Fruit fly (Drosophila melanogaster) whole organism, wandering third instar larva: ENCODE data around the gene CG33267.
A peak's percentile ranks its signal among the peaks of the same experiment; 100 is the strongest.

Experiments
- Abd-B ChIP-seq: fragments of >200 bp; optimal IDR thresholded peaks from 2 replicates; lab custom pipeline; 2017; ENCODE audit warnings: missing biosample characterization, missing genetic modification characterization
- CG32264 ChIP-seq: fragments of 200-800 bp; sonication (Bioruptor generic); optimal IDR thresholded peaks from 2 replicates; lab custom pipeline; 2016; ENCODE audit warnings: missing biosample characterization, missing genetic modification characterization
- CG9705 ChIP-seq: fragments of 200-800 bp; sonication (Bioruptor generic); optimal IDR thresholded peaks from 2 replicates; lab custom pipeline; 2018; ENCODE audit warnings: missing biosample characterization, mild to moderate bottlenecking, missing genetic modification characterization
- Dfd ChIP-seq: fragments of >200 bp; optimal IDR thresholded peaks from 2 replicates; lab custom pipeline; 2017; ENCODE audit warnings: missing biosample characterization, missing genetic modification characterization
- GATAd ChIP-seq: sonication (Bioruptor generic); optimal IDR thresholded peaks from 2 replicates; lab custom pipeline; 2016; ENCODE audit warnings: missing biosample characterization, missing genetic modification characterization
- HLH106 ChIP-seq: fragments of 200-800 bp; optimal IDR thresholded peaks from 3 replicates; lab custom pipeline; 2019; ENCODE audit warnings: missing biosample characterization, mild to moderate bottlenecking, missing genetic modification characterization, moderate library complexity
- Hr78 ChIP-seq: fragments of >200 bp; optimal IDR thresholded peaks from 2 replicates; lab custom pipeline; 2017; ENCODE audit warnings: missing biosample characterization, missing genetic modification characterization
- Jra ChIP-seq: sonication (Bioruptor generic); optimal IDR thresholded peaks from 2 replicates; lab custom pipeline; 2016; ENCODE audit warnings: missing biosample characterization, missing genetic modification characterization
- Myc ChIP-seq: fragments of >200 bp; optimal IDR thresholded peaks from 2 replicates; lab custom pipeline; 2017
- Rel ChIP-seq, 2 experiments: fragments of 200-800 bp; sonication (Bioruptor generic) in 1 of 2; optimal IDR thresholded peaks; 2 replicates in 1 of 2; 3 replicates in 1 of 2; lab custom pipeline; 2016 to 2019; ENCODE audit warnings: mild to moderate bottlenecking in 2 of 2, missing biosample characterization in 2 of 2, missing genetic modification characterization in 2 of 2, moderate library complexity in 1 of 2
- br ChIP-seq: fragments of 200-800 bp; sonication (Bioruptor generic); optimal IDR thresholded peaks from 2 replicates; lab custom pipeline; 2016; ENCODE audit warnings: missing biosample characterization, missing genetic modification characterization
- dl ChIP-seq, 2 experiments: fragments of 175-275, 200-275 bp in 1 of 2; fragments of 200-275 bp in 1 of 2; sonication (Bioruptor generic); optimal IDR thresholded peaks; lab custom pipeline; 2018; ENCODE audit warnings: mild to moderate bottlenecking in 2 of 2, missing biosample characterization in 2 of 2, missing genetic modification characterization in 2 of 2, moderate library complexity in 2 of 2; ENCODE audit not compliant: partially characterized antibody in 2 of 2, insufficient read depth in 1 of 2
- dsf ChIP-seq: sonication (Bioruptor generic); optimal IDR thresholded peaks from 2 replicates; lab custom pipeline; 2016; ENCODE audit warnings: missing biosample characterization, missing genetic modification characterization, borderline replicate concordance
- fru ChIP-seq: fragments of 200-800 bp; sonication (Bioruptor generic); optimal IDR thresholded peaks from 3 replicates; lab custom pipeline; 2016; ENCODE audit warnings: missing biosample characterization, mild to moderate bottlenecking, missing genetic modification characterization
- h ChIP-seq: fragments of 200-800 bp; sonication (Bioruptor generic); optimal IDR thresholded peaks from 3 replicates; lab custom pipeline; 2016; ENCODE audit warnings: missing biosample characterization, mild to moderate bottlenecking, missing genetic modification characterization
- jim ChIP-seq: fragments of 175-275, 200-325 bp; sonication (Bioruptor generic); optimal IDR thresholded peaks from 2 replicates; lab custom pipeline; 2016; ENCODE audit warnings: missing biosample characterization, mild to moderate bottlenecking, missing genetic modification characterization
- lola ChIP-seq: fragments of >200 bp; optimal IDR thresholded peaks from 2 replicates; lab custom pipeline; 2017; ENCODE audit warnings: missing biosample characterization, missing genetic modification characterization
- pan ChIP-seq: fragments of >200 bp; optimal IDR thresholded peaks from 2 replicates; lab custom pipeline; 2017
- psq ChIP-seq: fragments of 200-800 bp; sonication (Bioruptor generic); optimal IDR thresholded peaks from 3 replicates; lab custom pipeline; 2017; ENCODE audit warnings: missing biosample characterization, mild to moderate bottlenecking, missing genetic modification characterization, moderate library complexity
- rgr ChIP-seq: fragments of 200-800 bp; sonication (Bioruptor generic); optimal IDR thresholded peaks from 3 replicates; lab custom pipeline; 2016; ENCODE audit warnings: missing biosample characterization, mild to moderate bottlenecking, missing genetic modification characterization
- sv ChIP-seq: fragments of 200-800 bp; sonication (Bioruptor generic); optimal IDR thresholded peaks from 3 replicates; lab custom pipeline; 2016; ENCODE audit warnings: missing biosample characterization, missing genetic modification characterization
- tai ChIP-seq: sonication (Bioruptor generic); optimal IDR thresholded peaks from 2 replicates; lab custom pipeline; 2016; ENCODE audit warnings: missing biosample characterization, missing genetic modification characterization
- woc ChIP-seq: sonication (Bioruptor generic); optimal IDR thresholded peaks from 2 replicates; lab custom pipeline; 2016; ENCODE audit warnings: missing biosample characterization, mild to moderate bottlenecking, missing genetic modification characterization

Gene CG33267

dm6 chr3L:11602040-11602439 is 37.8 kb downstream of the CG33267 start:
- TF ChIP-seq Abd-B (GFP tag; lab: Kevin White, UChicago) (no peak), CG32264 (GFP tag; lab: Kevin White, UChicago) (no peak), GATAd (GFP tag; lab: Kevin White, UChicago) (no peak), fru (GFP tag; lab: Kevin White, UChicago) (no peak), dl (GFP tag; optimal IDR thresholded peaks at IDR 0.05; lab: Kevin White, UChicago; ENCODE audit: insufficient read depth in 1 of 2, partially characterized antibody in 2 of 2) (no peak), lola (GFP tag; lab: Kevin White, UChicago) (no peak), jim (GFP tag; lab: Kevin White, UChicago) (no peak)
- TF ChIP-seq, all 38 proteins: peak for 0

- TF ChIP-seq br = no peak
- TF ChIP-seq Dfd = peak; percentile 93
- TF ChIP-seq, all 38 proteins: peak for 1
These were observed 39.9 kb downstream of the CG33267 start for dm6 chr3L:11604227-11604626.

- TF ChIP-seq Rel (GFP tag; optimal IDR thresholded peaks at IDR 0.05; lab: Kevin White, UChicago) (no peak), Rel (tag; optimal IDR thresholded peaks at IDR 0.05; lab: Kevin White, UChicago) (peak; percentile 75), sv (GFP tag; lab: Kevin White, UChicago) (no peak), psq (GFP tag; lab: Kevin White, UChicago) (no peak), tai (GFP tag; lab: Kevin White, UChicago) (no peak), pan (no peak), Hr78 (GFP tag; lab: Kevin White, UChicago) (peak; percentile 36)
These were observed 45.0 kb downstream of the CG33267 start, which contains the start of gene Duba for dm6 chr3L:11609153-11609809. TSS of gene Duba (minus strand) at chr3L:11609465.

dm6 chr3L:11609835-11610234 is 45.6 kb downstream of the CG33267 start, which contains the start of gene CG42832:
TSS of gene CG42832 (plus strand) at chr3L:11610135.
- TF ChIP-seq br = no peak
- TF ChIP-seq, all 38 proteins: peak for 0

- no peak for TF ChIP-seq dl (GFP tag; optimal IDR thresholded peaks at IDR 0.05; lab: Kevin White, UChicago; ENCODE audit: insufficient read depth in 1 of 2, partially characterized antibody in 2 of 2)
- no peak for TF ChIP-seq dsf (GFP tag; lab: Kevin White, UChicago)
- TF ChIP-seq Myc = no peak
- no peak for TF ChIP-seq pan
- TF ChIP-seq Abd-B (GFP tag; lab: Kevin White, UChicago) = no peak
- TF ChIP-seq Rel (GFP tag; optimal IDR thresholded peaks at IDR 0.05; lab: Kevin White, UChicago) = no peak
- TF ChIP-seq Rel (tag; optimal IDR thresholded peaks at IDR 0.05; lab: Kevin White, UChicago) = no peak
- no peak for TF ChIP-seq rgr (GFP tag; lab: Kevin White, UChicago)
- TF ChIP-seq CG9705 (GFP tag; lab: Kevin White, UChicago) = no peak
- no peak for TF ChIP-seq woc (GFP tag; lab: Kevin White, UChicago)
- no peak for TF ChIP-seq Jra (GFP tag; lab: Kevin White, UChicago)
- no peak for TF ChIP-seq h (GFP tag; lab: Kevin White, UChicago)
- TF ChIP-seq HLH106 (tag; lab: Kevin White, UChicago) = no peak
These were observed 55.7 kb downstream of the CG33267 start, which contains the start of gene Muc68Ca for dm6 chr3L:11620001-11620400. TSS of gene Muc68Ca (minus strand) at chr3L:11620101.
